Worm (Caenorhabditis elegans) whole organism, L1 larva: ENCODE data around the gene Y51H4A.25.

Experiments
- aly-2 ChIP-seq: fragments of 150-350 bp; optimal IDR thresholded peaks from 2 replicates; lab custom pipeline; 2014; ENCODE audit warnings: missing biosample characterization, missing genetic modification characterization
- blmp-1 ChIP-seq: fragments of 150-350 bp; optimal IDR thresholded peaks from 2 replicates; lab custom pipeline; 2014; ENCODE audit warnings: missing biosample characterization, missing genetic modification characterization
- fkh-4 ChIP-seq: sonication (generic microtip); optimal IDR thresholded peaks from 2 replicates; lab custom pipeline; 2016; ENCODE audit warnings: missing compliant biosample characterization, missing genetic modification characterization, borderline replicate concordance
- fkh-8 ChIP-seq: sonication (generic microtip); optimal IDR thresholded peaks from 2 replicates; lab custom pipeline; 2016; ENCODE audit warnings: mild to moderate bottlenecking, missing genetic modification characterization, missing compliant biosample characterization
- fos-1 ChIP-seq: fragments of 150-350 bp; optimal IDR thresholded peaks from 2 replicates; lab custom pipeline; 2014; ENCODE audit warnings: missing biosample characterization, missing genetic modification characterization
- lin-15B ChIP-seq: fragments of 150-350 bp; sonication (generic microtip); optimal IDR thresholded peaks from 3 replicates; lab custom pipeline; 2014; ENCODE audit warnings: missing biosample characterization, missing genetic modification characterization
- lin-39 ChIP-seq: fragments of 150-350 bp; optimal IDR thresholded peaks from 2 replicates; lab custom pipeline; 2014; ENCODE audit warnings: missing biosample characterization, missing genetic modification reagents, missing genetic modification characterization
- nhr-11 ChIP-seq: fragments of 150-350 bp; optimal IDR thresholded peaks from 2 replicates; lab custom pipeline; 2014; ENCODE audit warnings: missing biosample characterization, missing genetic modification characterization
- tbx-2 ChIP-seq: sonication (generic microtip); optimal IDR thresholded peaks from 2 replicates; lab custom pipeline; 2016; ENCODE audit warnings: missing genetic modification characterization, missing compliant biosample characterization

ce11 chrIV:16776915-16777314, 40.8 kb downstream of the Y51H4A.25 start:
- TF ChIP-seq lin-39 (no peak), aly-2 (tag; lab: Kevin White, UChicago) (no peak), nhr-11 (tag; lab: Kevin White, UChicago) (no peak), tbx-2 (tag; lab: Kevin White, UChicago) (no peak), blmp-1 (tag; lab: Kevin White, UChicago) (no peak), fkh-4 (tag; lab: Kevin White, UChicago) (no peak), fkh-8 (tag; lab: Kevin White, UChicago) (no peak), fos-1 (no peak), lin-15B (tag; lab: Kevin White, UChicago) (no peak)
